Fruit fly (Drosophila melanogaster): Measurements from ENCODE around the gene CG7878.

CG7878 gene

DNA sequence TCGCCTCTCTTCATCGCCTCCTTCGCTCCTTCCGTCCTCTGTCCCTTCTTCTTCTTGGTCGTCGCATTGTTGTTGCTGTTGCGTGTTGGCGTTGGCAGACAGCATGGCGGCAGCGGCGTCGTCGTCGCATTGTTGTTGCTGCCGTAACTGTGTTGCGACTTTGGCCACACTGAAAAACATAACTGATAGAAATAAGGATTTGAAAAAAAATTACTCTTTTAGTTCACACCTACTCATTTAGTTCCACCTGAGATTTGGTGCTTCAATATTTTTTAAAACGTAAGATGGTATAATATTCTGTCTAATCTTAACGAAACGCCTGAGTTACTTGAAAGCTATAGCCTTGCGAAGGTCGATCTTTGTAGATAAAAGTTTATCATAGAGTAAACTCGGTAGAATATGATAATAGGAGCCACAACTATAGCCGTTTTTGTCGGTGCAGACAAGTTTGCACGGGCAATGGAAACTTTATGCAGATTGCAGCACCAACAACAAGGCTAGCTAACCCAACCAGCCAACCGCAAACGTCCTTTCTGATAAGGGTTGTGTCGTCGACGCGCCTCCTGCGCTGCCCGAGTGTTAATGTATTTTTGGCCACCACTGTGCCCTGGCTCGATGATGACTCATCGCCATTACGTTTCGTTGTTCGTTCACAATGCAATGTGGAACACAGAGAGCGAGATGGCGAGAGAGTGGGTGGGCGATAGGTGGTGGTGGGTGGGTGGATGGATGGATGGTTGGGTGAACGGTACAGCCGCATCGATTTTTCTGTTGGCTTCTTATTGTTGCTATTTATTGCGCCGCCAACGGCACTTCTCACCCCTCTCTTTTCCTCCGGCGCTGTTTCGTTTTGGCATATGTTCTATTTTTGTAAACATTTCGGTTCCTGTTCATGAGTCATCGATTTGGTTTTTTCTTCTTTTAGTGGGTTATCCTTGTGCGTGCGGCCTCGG lies 9.4 kb upstream of the CG7878 start:
- TF ChIP-seq EcR (GFP tag; optimal IDR thresholded peaks at IDR 0.05) (peak; percentile 72), Ets98B (GFP tag; IDR thresholded peaks at IDR 0.05) (peak; percentile 48), CG32121 (GFP tag; IDR thresholded peaks at IDR 0.05) (peak; percentile 51; the same call in 1 of the 2 replicates), D1 (tag; optimal IDR thresholded peaks at IDR 0.05) (peak; percentile 35), CG4496 (GFP tag; IDR thresholded peaks at IDR 0.05) (peak; percentile 77; the same call in 2 of the 3 replicates), CG9948 (tag; optimal IDR thresholded peaks at IDR 0.05) (peak; percentile 91), gl (tag; optimal IDR thresholded peaks at IDR 0.05) (peak; percentile 74), CG8301 (tag; optimal IDR thresholded peaks at IDR 0.05) (peak; percentile 90), fd96Ca (GFP tag; IDR thresholded peaks at IDR 0.05) (peak; percentile 72), rn (GFP tag; IDR thresholded peaks at IDR 0.05) (0 out of 2 replicates have a peak, but pooled peaks have one; percentile 19), Snoo (tag; optimal IDR thresholded peaks at IDR 0.05) (peak; percentile 83), Pif1B (GFP tag; optimal IDR thresholded peaks at IDR 0.05) (peak; percentile 82), CG12605 (GFP tag; IDR thresholded peaks at IDR 0.05) (peak; percentile 71), CG10348 (GFP tag; IDR thresholded peaks at IDR 0.05) (peak; percentile 42; the same call in 1 of the 2 replicates), CG34367 (tag; optimal IDR thresholded peaks at IDR 0.05) (peak; percentile 92), CG13204 (GFP tag; optimal IDR thresholded peaks at IDR 0.05) (peak; percentile 71), Pif1A (GFP tag; optimal IDR thresholded peaks at IDR 0.05) (peak; percentile 85), CG17806 (tag; optimal IDR thresholded peaks at IDR 0.05) (peak; percentile 90), CG15710 (tag; optimal IDR thresholded peaks at IDR 0.05) (peak; percentile 96), CG8159 (tag; optimal IDR thresholded peaks at IDR 0.05) (peak; percentile 97), CG14655 (GFP tag; optimal IDR thresholded peaks at IDR 0.05) (peak; percentile 91)

DNA sequence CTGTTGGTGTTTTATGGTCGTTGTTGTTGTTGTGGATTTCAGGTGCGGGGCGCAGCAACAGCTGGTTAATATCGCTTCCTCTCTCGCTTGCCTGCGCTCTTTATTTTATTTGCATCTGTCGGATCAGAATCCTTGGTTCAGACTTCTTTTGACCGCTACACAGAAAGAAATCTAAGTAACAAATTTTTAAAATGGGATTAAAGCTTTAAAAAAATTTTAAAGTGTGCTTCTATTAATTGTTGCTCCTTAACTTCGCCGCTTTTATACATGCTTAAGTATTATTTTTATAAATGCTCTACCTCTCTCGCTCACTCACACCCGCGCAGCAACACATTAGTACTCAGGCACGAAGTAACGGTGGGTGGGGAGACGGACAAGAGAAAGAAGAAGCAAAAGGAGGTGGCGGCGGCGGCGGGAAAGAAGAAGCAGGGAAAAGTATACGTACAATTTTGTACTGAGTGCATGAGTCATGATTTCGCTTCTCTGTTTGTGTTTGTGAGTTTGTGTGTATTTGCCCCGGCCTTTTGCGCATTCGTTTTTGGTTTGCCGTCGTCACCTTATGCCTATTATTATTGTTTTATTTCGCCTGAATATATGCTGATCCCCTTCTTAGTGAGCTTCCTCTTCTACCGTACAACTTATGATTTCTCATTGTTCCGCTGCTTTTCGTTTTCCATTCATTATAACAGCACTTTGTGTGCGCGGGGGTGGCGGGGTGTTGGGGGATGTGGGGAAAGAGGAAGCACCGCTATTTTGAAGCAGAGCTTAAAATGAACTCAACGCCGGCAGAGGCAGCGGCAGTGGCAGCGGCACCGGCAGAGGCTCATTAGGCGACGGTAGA lies 8.5 kb upstream of the CG7878 start:
- peak; percentile 76 for TF ChIP-seq fd96Ca (GFP tag; IDR thresholded peaks at IDR 0.05)
- TF ChIP-seq CG32121 (GFP tag; IDR thresholded peaks at IDR 0.05), result peak; percentile 66
- TF ChIP-seq Pif1B (GFP tag; optimal IDR thresholded peaks at IDR 0.05), result peak; percentile 90
- TF ChIP-seq Snoo (tag; optimal IDR thresholded peaks at IDR 0.05), result peak; percentile 92
- TF ChIP-seq CG14655 (GFP tag; optimal IDR thresholded peaks at IDR 0.05), result peak; percentile 80
- TF ChIP-seq CG17806 (tag; optimal IDR thresholded peaks at IDR 0.05), result peak; percentile 92
- peak; percentile 82 for TF ChIP-seq CG12605 (GFP tag; IDR thresholded peaks at IDR 0.05)
- TF ChIP-seq CG10348 (GFP tag; IDR thresholded peaks at IDR 0.05), result no peak
- peak; percentile 89 for TF ChIP-seq CG34367 (tag; optimal IDR thresholded peaks at IDR 0.05)
- TF ChIP-seq EcR (GFP tag; optimal IDR thresholded peaks at IDR 0.05), result peak; percentile 60
- peak; percentile 42; the same call in 1 of the 2 replicates for TF ChIP-seq rn (GFP tag; IDR thresholded peaks at IDR 0.05)
- TF ChIP-seq CG4496 (GFP tag; IDR thresholded peaks at IDR 0.05), result peak; percentile 94
- peak; percentile 81 for TF ChIP-seq D1 (tag; optimal IDR thresholded peaks at IDR 0.05)
- peak; percentile 81 for TF ChIP-seq Ets98B (GFP tag; IDR thresholded peaks at IDR 0.05)
- TF ChIP-seq CG15710 (tag; optimal IDR thresholded peaks at IDR 0.05), result peak; percentile 93
- peak; percentile 81 for TF ChIP-seq CG13204 (GFP tag; optimal IDR thresholded peaks at IDR 0.05)
- peak; percentile 91 for TF ChIP-seq Pif1A (GFP tag; optimal IDR thresholded peaks at IDR 0.05)
- TF ChIP-seq CG8301 (tag; optimal IDR thresholded peaks at IDR 0.05), result peak; percentile 78
- peak; percentile 94 for TF ChIP-seq CG8159 (tag; optimal IDR thresholded peaks at IDR 0.05)
- peak; percentile 80 for TF ChIP-seq gl (tag; optimal IDR thresholded peaks at IDR 0.05)
- TF ChIP-seq CG9948 (tag; optimal IDR thresholded peaks at IDR 0.05), result peak; percentile 89

DNA sequence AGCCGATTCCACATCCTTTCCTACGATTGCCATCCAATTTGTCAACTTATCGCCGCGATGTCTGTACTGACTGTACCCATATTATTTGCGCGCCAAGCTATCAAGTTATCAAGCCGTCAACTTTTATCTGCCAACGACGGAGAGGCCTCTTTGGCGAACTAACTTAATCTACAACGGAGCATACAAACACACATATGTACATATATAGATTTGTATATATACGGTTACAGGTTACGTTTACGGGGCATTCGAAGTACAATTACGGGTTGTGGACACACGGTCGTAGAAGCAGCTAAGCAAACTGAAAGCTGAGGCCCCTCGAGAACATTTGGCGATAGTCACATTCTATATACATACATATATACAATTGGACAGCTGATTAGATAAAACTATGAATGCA lies 7.3 kb upstream of the CG7878 start:
- TF ChIP-seq Snoo (tag; optimal IDR thresholded peaks at IDR 0.05) (no peak), CG34367 (tag; optimal IDR thresholded peaks at IDR 0.05) (no peak), CG8159 (tag; optimal IDR thresholded peaks at IDR 0.05) (no peak), gl (tag; optimal IDR thresholded peaks at IDR 0.05) (no peak), CG12605 (GFP tag; IDR thresholded peaks at IDR 0.05) (no peak), CG4496 (GFP tag; IDR thresholded peaks at IDR 0.05) (no peak), D1 (tag; optimal IDR thresholded peaks at IDR 0.05) (no peak), Pif1A (GFP tag; optimal IDR thresholded peaks at IDR 0.05) (no peak), CG8301 (tag; optimal IDR thresholded peaks at IDR 0.05) (no peak), Ets98B (GFP tag; IDR thresholded peaks at IDR 0.05) (no peak), rn (GFP tag; IDR thresholded peaks at IDR 0.05) (no peak), fd96Ca (GFP tag; IDR thresholded peaks at IDR 0.05) (no peak), CG14655 (GFP tag; optimal IDR thresholded peaks at IDR 0.05) (no peak), CG10348 (GFP tag; IDR thresholded peaks at IDR 0.05) (no peak)

DNA sequence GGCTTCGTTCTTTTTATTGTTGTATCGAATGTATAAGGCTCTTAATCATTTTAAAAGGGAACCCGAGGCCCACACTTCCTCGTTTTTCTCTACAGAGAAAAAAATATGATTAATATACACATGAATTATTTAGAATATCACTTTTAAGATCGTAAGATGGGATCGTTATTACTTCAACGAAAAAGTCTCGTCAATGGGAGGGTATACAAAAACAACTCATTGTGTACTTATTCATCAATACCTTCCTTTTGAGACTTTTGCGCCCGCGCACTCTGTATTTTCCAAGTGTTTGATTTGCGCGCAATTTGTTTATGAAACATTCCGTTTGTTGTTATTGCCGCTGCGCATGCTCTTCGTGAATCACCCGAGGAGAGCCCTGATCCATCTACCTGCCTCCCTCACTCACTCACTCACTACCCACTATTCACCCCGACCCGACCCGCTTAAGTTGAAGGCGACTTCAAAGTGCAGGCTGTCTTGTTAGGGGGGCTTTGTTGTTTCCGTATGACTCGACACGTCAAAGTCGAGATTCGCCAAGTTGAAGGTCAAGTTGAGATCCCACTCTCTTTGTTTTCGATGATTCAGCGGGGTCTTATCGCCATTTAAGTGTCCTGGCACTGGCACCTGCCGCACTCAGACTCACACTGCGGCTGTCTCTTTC lies 6.4 kb upstream of the CG7878 start:
- TF ChIP-seq EcR (GFP tag; optimal IDR thresholded peaks at IDR 0.05) (peak; percentile 65), Snoo (tag; optimal IDR thresholded peaks at IDR 0.05) (peak; percentile 33), CG4496 (GFP tag; IDR thresholded peaks at IDR 0.05) (no peak), Pif1A (GFP tag; optimal IDR thresholded peaks at IDR 0.05) (no peak), CG8159 (tag; optimal IDR thresholded peaks at IDR 0.05) (peak; percentile 18), CG13204 (GFP tag; optimal IDR thresholded peaks at IDR 0.05) (no peak)
